Fruit fly (Drosophila melanogaster) whole organism, embryonic: Measurements from ENCODE around the gene CG44094.
A peak's percentile ranks its signal among the peaks of the same experiment; 100 is the strongest.

Experiments used
- B-H2 ChIP-seq: fragments of 200-800 bp; sonication (Bioruptor generic); optimal IDR thresholded peaks from 2 replicates; lab custom pipeline; 2018; ENCODE audit warnings: missing biosample characterization, mild to moderate bottlenecking, missing genetic modification characterization
- CG10959 ChIP-seq: fragments of 200-800 bp; sonication (Bioruptor generic); IDR thresholded peaks from 2 replicates; pipeline ENCODE4 v1.3.6; 2022; ENCODE audit warnings: missing biosample characterization, missing genetic modification characterization
- CG10979 ChIP-seq: fragments of 200-800 bp; sonication (Bioruptor generic); optimal IDR thresholded peaks from 2 replicates; lab custom pipeline; 2018; ENCODE audit warnings: missing biosample characterization, mild to moderate bottlenecking, missing genetic modification characterization, moderate library complexity
- CG11085 ChIP-seq: fragments of 200-800 bp; sonication (Bioruptor generic); IDR thresholded peaks from 2 replicates; pipeline ENCODE4 v1.3.6; 2022; ENCODE audit warnings: missing biosample characterization, missing genetic modification characterization
- CG11695 ChIP-seq: fragments of 200-800 bp; sonication (Bioruptor generic); IDR thresholded peaks from 3 replicates; pipeline ENCODE4 v1.3.6; 2022; ENCODE audit warnings: missing biosample characterization, missing genetic modification characterization
- CG13123 ChIP-seq: fragments of 200-800 bp; sonication (Bioruptor generic); optimal IDR thresholded peaks from 2 replicates; lab custom pipeline; 2016; ENCODE audit warnings: missing biosample characterization, missing genetic modification characterization
- CG13894 ChIP-seq: fragments of 200-800 bp; sonication (Bioruptor generic); optimal IDR thresholded peaks from 3 replicates; lab custom pipeline; 2018; ENCODE audit warnings: missing biosample characterization, mild to moderate bottlenecking, missing genetic modification characterization, moderate library complexity
- CG14441 ChIP-seq: fragments of 200-800 bp; sonication (Bioruptor generic); IDR thresholded peaks from 2 replicates; pipeline ENCODE4 v1.3.6; 2022; ENCODE audit warnings: missing biosample characterization, missing genetic modification characterization
- CG16815 ChIP-seq: fragments of 200-800 bp; sonication (Bioruptor generic); optimal IDR thresholded peaks from 3 replicates; lab custom pipeline; 2017; ENCODE audit warnings: missing biosample characterization, mild to moderate bottlenecking, missing genetic modification characterization
- CG17829 ChIP-seq: fragments of 200-800 bp; optimal IDR thresholded peaks from 2 replicates; lab custom pipeline; 2019; ENCODE audit warnings: missing biosample characterization, mild to moderate bottlenecking, missing genetic modification characterization, moderate library complexity
- CG17912 ChIP-seq: fragments of 200-800 bp; sonication (Bioruptor generic); optimal IDR thresholded peaks from 2 replicates; lab custom pipeline; 2018; ENCODE audit warnings: missing biosample characterization, mild to moderate bottlenecking, missing genetic modification characterization
- CG1792 ChIP-seq: fragments of 200-800 bp; sonication (Bioruptor generic); optimal IDR thresholded peaks from 2 replicates; lab custom pipeline; 2016; ENCODE audit warnings: missing biosample characterization, missing genetic modification characterization
- CG2199 ChIP-seq: fragments of 200-800 bp; sonication (Bioruptor generic); IDR thresholded peaks from 3 replicates; pipeline ENCODE4 v1.3.6; 2022; ENCODE audit warnings: missing biosample characterization, missing genetic modification characterization
- CG2678 ChIP-seq: fragments of 200-800 bp; sonication (Bioruptor generic); optimal IDR thresholded peaks from 3 replicates; lab custom pipeline; 2019; ENCODE audit warnings: missing biosample characterization, mild to moderate bottlenecking, missing genetic modification characterization, moderate library complexity
- CG2875 ChIP-seq: fragments of 200-800 bp; sonication (Bioruptor generic); optimal IDR thresholded peaks from 2 replicates; lab custom pipeline; 2017; ENCODE audit warnings: missing biosample characterization, mild to moderate bottlenecking, missing genetic modification characterization, missing genetic modification reagents
- CG3065 ChIP-seq: fragments of 200-800 bp; sonication (Bioruptor generic); optimal IDR thresholded peaks from 2 replicates; lab custom pipeline; 2016; ENCODE audit warnings: missing biosample characterization, missing genetic modification characterization
- CG3407 ChIP-seq: fragments of 200-800 bp; sonication (Bioruptor generic); optimal IDR thresholded peaks from 2 replicates; lab custom pipeline; 2018; ENCODE audit warnings: missing biosample characterization, mild to moderate bottlenecking, missing genetic modification characterization
- CG3847 ChIP-seq: fragments of 200-800 bp; sonication (Bioruptor generic); IDR thresholded peaks from 2 replicates; pipeline ENCODE4 v1.3.6; 2022; ENCODE audit warnings: missing biosample characterization, missing genetic modification characterization
- CG4328 ChIP-seq: fragments of 200-800 bp; sonication (Bioruptor generic); optimal IDR thresholded peaks from 3 replicates; lab custom pipeline; 2017; ENCODE audit warnings: missing biosample characterization, missing genetic modification reagents, missing genetic modification characterization
- CG4404 ChIP-seq: fragments of 200-800 bp; sonication (Bioruptor generic); IDR thresholded peaks from 2 replicates; pipeline ENCODE4 v1.3.6; 2022; ENCODE audit warnings: missing biosample characterization, missing genetic modification characterization
- CG7271 ChIP-seq: fragments of 200-800 bp; sonication (Bioruptor generic); optimal IDR thresholded peaks from 2 replicates; lab custom pipeline; 2018; ENCODE audit warnings: missing biosample characterization, mild to moderate bottlenecking, missing genetic modification characterization, moderate library complexity
- CG7786 ChIP-seq: fragments of 200-800 bp; sonication (Bioruptor generic); optimal IDR thresholded peaks from 2 replicates; lab custom pipeline; 2016; ENCODE audit warnings: missing biosample characterization, missing genetic modification characterization
- CG7987 ChIP-seq: fragments of 200-800 bp; sonication (Bioruptor generic); optimal IDR thresholded peaks from 2 replicates; lab custom pipeline; 2018; ENCODE audit warnings: missing biosample characterization, mild to moderate bottlenecking, missing genetic modification characterization, moderate library complexity
- CG8388 ChIP-seq: fragments of 200-800 bp; sonication (Bioruptor generic); optimal IDR thresholded peaks from 2 replicates; lab custom pipeline; 2019; ENCODE audit warnings: missing biosample characterization, mild to moderate bottlenecking, missing genetic modification characterization, moderate library complexity
- CG9609 ChIP-seq: fragments of 200-800 bp; sonication (Bioruptor generic); optimal IDR thresholded peaks from 3 replicates; lab custom pipeline; 2016; ENCODE audit warnings: missing biosample characterization, missing genetic modification characterization
- CHES-1-like ChIP-seq: fragments of 200-800 bp; sonication (Bioruptor generic); optimal IDR thresholded peaks from 2 replicates; lab custom pipeline; 2016; ENCODE audit warnings: missing biosample characterization, missing genetic modification characterization
- Dll ChIP-seq: fragments of 200-800 bp; sonication (Bioruptor generic); IDR thresholded peaks from 4 replicates; pipeline ENCODE4 v1.3.6; 2022; ENCODE audit warnings: missing biosample characterization, missing genetic modification characterization; ENCODE audit not compliant: partially characterized antibody
- Dp ChIP-seq: fragments of 200-800 bp; sonication (Bioruptor generic); optimal IDR thresholded peaks from 2 replicates; lab custom pipeline; 2018; ENCODE audit warnings: missing biosample characterization, mild to moderate bottlenecking, missing genetic modification characterization, moderate library complexity
- Ets65A ChIP-seq: fragments of 200-800 bp; sonication (Bioruptor generic); peaks from one replicate; lab custom pipeline; 2016; ENCODE audit warnings: missing biosample characterization, missing genetic modification characterization
- HLH4C ChIP-seq: fragments of 200-800 bp; sonication (Bioruptor generic); IDR thresholded peaks from 3 replicates; pipeline ENCODE4 v1.3.6; 2022; ENCODE audit warnings: missing biosample characterization, missing genetic modification characterization; ENCODE audit not compliant: partially characterized antibody
- Myb ChIP-seq: fragments of 200-800 bp; sonication (Bioruptor generic); optimal IDR thresholded peaks from 2 replicates; lab custom pipeline; 2016; ENCODE audit warnings: missing biosample characterization, missing genetic modification characterization
- Oaz ChIP-seq: fragments of 200-800 bp; sonication (Bioruptor generic); IDR thresholded peaks from 2 replicates; pipeline ENCODE4 v1.3.6; 2022; ENCODE audit warnings: missing biosample characterization, missing genetic modification characterization
- Taf1 ChIP-seq: fragments of 200-800 bp; sonication (Bioruptor generic); IDR thresholded peaks from 2 replicates; pipeline ENCODE4 v1.3.6; 2022; ENCODE audit warnings: missing biosample characterization, missing genetic modification characterization
- ara ChIP-seq: fragments of 200-800 bp; sonication (Bioruptor generic); IDR thresholded peaks from 2 replicates; pipeline ENCODE4 v1.3.6; 2022; ENCODE audit warnings: missing biosample characterization, missing genetic modification characterization
- ash1 ChIP-seq: fragments of 200-800 bp; sonication (Bioruptor generic); optimal IDR thresholded peaks from 2 replicates; lab custom pipeline; 2018; ENCODE audit warnings: missing biosample characterization, mild to moderate bottlenecking, missing genetic modification characterization
- cg ChIP-seq: fragments of 200-800 bp; sonication (Bioruptor generic); optimal IDR thresholded peaks from 3 replicates; lab custom pipeline; 2019; ENCODE audit warnings: missing biosample characterization, mild to moderate bottlenecking, missing genetic modification characterization, moderate library complexity
- chif ChIP-seq, 2 experiments: fragments of 200-800 bp; sonication (Bioruptor generic); optimal IDR thresholded peaks; 3 replicates each; lab custom pipeline; 2016; ENCODE audit warnings: missing biosample characterization in 2 of 2, missing genetic modification characterization in 2 of 2
- chn ChIP-seq: fragments of 200-800 bp; sonication (Bioruptor generic); optimal IDR thresholded peaks from 2 replicates; lab custom pipeline; 2016; ENCODE audit warnings: missing biosample characterization, missing genetic modification characterization
- dan ChIP-seq: fragments of 200-800 bp; sonication (Bioruptor generic); IDR thresholded peaks from 2 replicates; pipeline ENCODE4 v1.3.6; 2022; ENCODE audit warnings: missing biosample characterization, missing genetic modification characterization
- ems ChIP-seq: fragments of 200-800 bp; sonication (Bioruptor generic); optimal IDR thresholded peaks from 3 replicates; lab custom pipeline; 2016; ENCODE audit warnings: missing biosample characterization, missing genetic modification characterization
- hkb ChIP-seq, 2 experiments: fragments of 200-800 bp in 1 of 2; fragments of >200 bp in 1 of 2; sonication (Bioruptor generic) in 1 of 2; IDR thresholded peaks in 1 of 2; optimal IDR thresholded peaks in 1 of 2; 2 replicates each; pipeline versions ENCODE4 v1.3.6 to Lab custom; 2017 to 2022; ENCODE audit warnings: missing biosample characterization in 1 of 2, missing genetic modification characterization in 1 of 2
- knrl ChIP-seq: fragments of 200-800 bp; sonication (Bioruptor generic); IDR thresholded peaks from 3 replicates; pipeline ENCODE4 v1.3.6; 2022; ENCODE audit warnings: missing biosample characterization, missing genetic modification characterization; ENCODE audit not compliant: partially characterized antibody
- pb ChIP-seq: fragments of 200-800 bp; sonication (Bioruptor generic); optimal IDR thresholded peaks from 3 replicates; lab custom pipeline; 2016; ENCODE audit warnings: missing biosample characterization, missing genetic modification characterization
- phol ChIP-seq: fragments of 200-800 bp; sonication (Bioruptor generic); optimal IDR thresholded peaks from 3 replicates; lab custom pipeline; 2018; ENCODE audit warnings: missing biosample characterization, mild to moderate bottlenecking, missing genetic modification characterization, moderate library complexity
- repo ChIP-seq: fragments of 200-800 bp; sonication (Bioruptor generic); optimal IDR thresholded peaks from 2 replicates; lab custom pipeline; 2016; ENCODE audit warnings: missing biosample characterization, missing genetic modification characterization
- row ChIP-seq: fragments of 200-800 bp; sonication (Bioruptor generic); IDR thresholded peaks from 3 replicates; pipeline ENCODE4 v1.3.6; 2022; ENCODE audit warnings: missing biosample characterization, missing genetic modification characterization
- sens-2 ChIP-seq: fragments of 200-800 bp; sonication (Bioruptor generic); IDR thresholded peaks from 2 replicates; pipeline ENCODE4 v1.3.6; 2022; ENCODE audit warnings: missing biosample characterization, missing genetic modification characterization
- tll ChIP-seq, 2 experiments: fragments of 200-800 bp in 1 of 2; fragments of >200 bp in 1 of 2; sonication (Bioruptor generic) in 1 of 2; optimal IDR thresholded peaks; 2 replicates each; lab custom pipeline; 2017 to 2019; ENCODE audit warnings: missing biosample characterization in 2 of 2, missing genetic modification characterization in 2 of 2, mild to moderate bottlenecking in 1 of 2, moderate library complexity in 1 of 2
- vfl ChIP-seq: fragments of 200-800 bp; sonication (Bioruptor generic); optimal IDR thresholded peaks from 2 replicates; lab custom pipeline; 2016; ENCODE audit warnings: missing biosample characterization, missing genetic modification characterization
- z ChIP-seq: fragments of 200-800 bp; sonication (Bioruptor generic); IDR thresholded peaks from 3 replicates; pipeline ENCODE4 v1.3.6; 2022; ENCODE audit warnings: missing biosample characterization, missing genetic modification characterization

The CG44094 gene

DNA sequence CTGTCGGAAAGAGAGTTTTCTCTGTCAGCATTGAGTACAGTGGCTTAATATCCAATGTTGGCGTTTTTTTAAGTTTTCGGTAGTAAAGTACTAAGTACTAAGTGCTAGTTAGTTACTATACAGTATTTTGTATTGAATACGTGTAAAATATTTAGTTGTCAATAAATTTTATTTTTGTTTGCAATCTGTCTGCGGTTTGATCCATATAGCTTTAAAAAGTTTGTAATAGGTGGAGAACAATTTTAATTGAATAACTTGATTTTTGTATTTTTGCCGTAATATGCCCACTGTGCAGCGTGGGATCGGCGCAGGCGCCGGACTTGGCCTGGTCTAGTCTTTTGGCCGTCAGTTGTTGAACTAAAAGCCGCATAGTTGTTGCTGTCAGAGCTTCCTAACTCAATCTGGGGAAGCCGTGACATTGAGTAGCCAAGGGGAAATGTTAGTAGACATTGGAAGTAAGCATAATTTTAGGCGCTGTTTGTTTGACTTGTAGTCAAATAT is 18.0 kb downstream of the CG44094 start (continued):
- TF ChIP-seq Dp (GFP tag; lab: Kevin White, UChicago): no peak
- TF ChIP-seq CG10979 (tag; lab: Kevin White, UChicago): peak; percentile 90
- peak; percentile 42; the same call in 1 of the 2 replicates for TF ChIP-seq CG10959 (GFP tag; lab: Robert Waterston, UW)
- peak; percentile 44 for TF ChIP-seq CG17912 (GFP tag; lab: Kevin White, UChicago)
- TF ChIP-seq CG3407 (GFP tag; lab: Kevin White, UChicago): peak; percentile 83
- TF ChIP-seq sens-2 (GFP tag; lab: Robert Waterston, UW): peak; percentile 60
- TF ChIP-seq CG16815 (GFP tag; lab: Kevin White, UChicago): peak; percentile 73
- peak; percentile 27 for TF ChIP-seq CG3065 (GFP tag; lab: Kevin White, UChicago)
- peak; percentile 92 for TF ChIP-seq CG17829 (tag; lab: Kevin White, UChicago)
- peak; percentile 87 for TF ChIP-seq CG9609 (GFP tag; lab: Kevin White, UChicago)
- TF ChIP-seq Ets65A (GFP tag; lab: Kevin White, UChicago): peak; percentile 95
- TF ChIP-seq Taf1 (GFP tag; lab: Robert Waterston, UW): peak; percentile 68
- TF ChIP-seq cg: no peak
- TF ChIP-seq phol: peak; percentile 95
- peak; percentile 91 for TF ChIP-seq B-H2 (GFP tag; lab: Kevin White, UChicago)
- TF ChIP-seq CG8388 (GFP tag; lab: Kevin White, UChicago): peak; percentile 91
- TF ChIP-seq dan (GFP tag; lab: Robert Waterston, UW): no peak
- peak; percentile 78; the same call in 1 of the 3 replicates for TF ChIP-seq CG2199 (GFP tag; lab: Robert Waterston, UW)
- TF ChIP-seq CG7271: no peak
- peak; percentile 64 for TF ChIP-seq ara (GFP tag; lab: Robert Waterston, UW)
- peak; percentile 87 for TF ChIP-seq repo
- no peak for TF ChIP-seq hkb (optimal IDR thresholded peaks at IDR 0.05; lab: Kevin White, UChicago)
- peak; percentile 93 for TF ChIP-seq hkb (GFP tag; IDR thresholded peaks at IDR 0.05; lab: Robert Waterston, UW)
- peak; percentile 90 for TF ChIP-seq pb
- 0 out of 3 replicates have a peak, but pooled peaks have one; percentile 31 for TF ChIP-seq knrl (GFP tag; lab: Robert Waterston, UW)
- peak; percentile 90 for TF ChIP-seq CG4328
- TF ChIP-seq CG7786: peak; percentile 90
- TF ChIP-seq ems (GFP tag; lab: Kevin White, UChicago): peak; percentile 93
- TF ChIP-seq CG13894 (tag; lab: Kevin White, UChicago): peak; percentile 89
- TF ChIP-seq ash1 (GFP tag; lab: Kevin White, UChicago): peak; percentile 52
- TF ChIP-seq vfl (GFP tag; lab: Kevin White, UChicago): peak; percentile 90
- peak; percentile 93 for TF ChIP-seq CHES-1-like (GFP tag; lab: Kevin White, UChicago)
- TF ChIP-seq Oaz (GFP tag; lab: Robert Waterston, UW): peak; percentile 84
- peak; percentile 96 for TF ChIP-seq CG2678
- peak; percentile 86 to 87 for TF ChIP-seq chif (GFP tag; optimal IDR thresholded peaks at IDR 0.05; lab: Kevin White, UChicago)
- peak; percentile 90 for TF ChIP-seq row
- peak; percentile 83 for TF ChIP-seq CG14441
- peak; percentile 83 for TF ChIP-seq chn (GFP tag; lab: Kevin White, UChicago)
- TF ChIP-seq Myb (GFP tag; lab: Kevin White, UChicago): peak; percentile 80
- peak; percentile 42; the same call in 1 of the 3 replicates for TF ChIP-seq HLH4C
- TF ChIP-seq CG13123 (GFP tag; lab: Kevin White, UChicago): peak; percentile 57
- TF ChIP-seq CG11695: peak; percentile 89
- peak; percentile 70 for TF ChIP-seq CG4404 (GFP tag; lab: Robert Waterston, UW)
- TF ChIP-seq CG3847: peak; percentile 81
- peak; percentile 88 for TF ChIP-seq CG2875
- peak; percentile 56; the same call in 1 of the 2 replicates for TF ChIP-seq CG11085 (GFP tag; lab: Robert Waterston, UW)
- 0 out of 3 replicates have a peak, but pooled peaks have one; percentile 41 for TF ChIP-seq z (GFP tag; lab: Robert Waterston, UW)
- TF ChIP-seq CG1792 (GFP tag; lab: Kevin White, UChicago): peak; percentile 83
- no peak for TF ChIP-seq tll (GFP tag; optimal IDR thresholded peaks at IDR 0.05; lab: Kevin White, UChicago)
- peak; percentile 75 for TF ChIP-seq CG7987 (GFP tag; lab: Kevin White, UChicago)
- TF ChIP-seq Dll (GFP tag; lab: Robert Waterston, UW): no peak
